Fruit fly (Drosophila melanogaster) whole organism, embryonic: ENCODE measurements around the gene CG34297.

Experiments used
- BtbVII ChIP-seq: fragments of 200-800 bp; sonication (Bioruptor generic); optimal IDR thresholded peaks from 3 replicates; lab custom pipeline; 2017; ENCODE audit warnings: missing biosample characterization, mild to moderate bottlenecking, missing genetic modification characterization
- CG10366 ChIP-seq: fragments of 200-800 bp; sonication (Bioruptor generic); IDR thresholded peaks from 2 replicates; pipeline ENCODE4 v1.3.6; 2022; ENCODE audit warnings: missing biosample characterization, missing genetic modification characterization
- CG11504 ChIP-seq: fragments of 200-800 bp; sonication (Bioruptor generic); optimal IDR thresholded peaks from 3 replicates; lab custom pipeline; 2019; ENCODE audit warnings: missing biosample characterization, mild to moderate bottlenecking, missing genetic modification characterization, moderate library complexity
- CG11696 ChIP-seq: fragments of 200-800 bp; sonication (Bioruptor generic); IDR thresholded peaks from 2 replicates; pipeline ENCODE4 v1.3.6; 2022; ENCODE audit warnings: missing biosample characterization, missing genetic modification characterization
- CG14014 ChIP-seq: fragments of 200-800 bp; sonication (Bioruptor generic); IDR thresholded peaks from 2 replicates; pipeline ENCODE4 v1.3.6; 2022; ENCODE audit warnings: missing biosample characterization, missing genetic modification characterization
- CG14050 ChIP-seq: fragments of 200-800 bp; sonication (Bioruptor generic); IDR thresholded peaks from 3 replicates; pipeline ENCODE4 v1.3.6; 2022; ENCODE audit warnings: missing biosample characterization, missing genetic modification characterization
- CG14860 ChIP-seq: fragments of 200-800 bp; sonication (Bioruptor generic); IDR thresholded peaks from 3 replicates; pipeline ENCODE4 v1.3.6; 2022; ENCODE audit warnings: missing biosample characterization, missing genetic modification characterization; ENCODE audit not compliant: partially characterized antibody
- CG1603 ChIP-seq: fragments of 200-800 bp; sonication (Bioruptor generic); optimal IDR thresholded peaks from 2 replicates; lab custom pipeline; 2019; ENCODE audit warnings: missing biosample characterization, mild to moderate bottlenecking, missing genetic modification characterization, moderate library complexity
- CG3281 ChIP-seq: fragments of 200-800 bp; sonication (Bioruptor generic); optimal IDR thresholded peaks from 3 replicates; lab custom pipeline; 2017; ENCODE audit warnings: missing biosample characterization, mild to moderate bottlenecking, missing genetic modification characterization
- CG3726 ChIP-seq: fragments of 200-800 bp; sonication (Bioruptor generic); IDR thresholded peaks from 3 replicates; pipeline ENCODE4, ENCODE4 v1.3.6; 2022; ENCODE audit warnings: missing biosample characterization, missing genetic modification characterization
- CG4404 ChIP-seq: fragments of 200-800 bp; sonication (Bioruptor generic); IDR thresholded peaks from 2 replicates; pipeline ENCODE4 v1.3.6; 2022; ENCODE audit warnings: missing biosample characterization, missing genetic modification characterization
- CG4707 ChIP-seq: fragments of 200-800 bp; sonication (Bioruptor generic); optimal IDR thresholded peaks from 2 replicates; lab custom pipeline; 2018; ENCODE audit warnings: missing biosample characterization, mild to moderate bottlenecking, missing genetic modification characterization, moderate library complexity
- CG6254 ChIP-seq: fragments of 200-800 bp; sonication (Bioruptor generic); optimal IDR thresholded peaks from 3 replicates; lab custom pipeline; 2017; ENCODE audit warnings: mild to moderate bottlenecking, missing biosample characterization, missing genetic modification reagents, missing genetic modification characterization
- CG7928 ChIP-seq: fragments of 200-800 bp; sonication (Bioruptor generic); optimal IDR thresholded peaks from 2 replicates; lab custom pipeline; 2017; ENCODE audit warnings: missing biosample characterization, mild to moderate bottlenecking, missing genetic modification characterization
- CG7987 ChIP-seq: fragments of 200-800 bp; sonication (Bioruptor generic); optimal IDR thresholded peaks from 2 replicates; lab custom pipeline; 2018; ENCODE audit warnings: missing biosample characterization, mild to moderate bottlenecking, missing genetic modification characterization, moderate library complexity
- CG9817 ChIP-seq: fragments of 200-800 bp; sonication (Bioruptor generic); optimal IDR thresholded peaks from 2 replicates; lab custom pipeline; 2018; ENCODE audit warnings: missing biosample characterization, mild to moderate bottlenecking, missing genetic modification characterization, moderate library complexity
- CTCF ChIP-seq: fragments of 200-800 bp; sonication (Bioruptor generic); optimal IDR thresholded peaks from 2 replicates; lab custom pipeline; 2017; ENCODE audit warnings: missing biosample characterization, mild to moderate bottlenecking, missing genetic modification characterization, moderate library complexity
- CrebB ChIP-seq: fragments of 200-800 bp; sonication (Bioruptor generic); optimal IDR thresholded peaks from 3 replicates; lab custom pipeline; 2018; ENCODE audit warnings: missing biosample characterization, mild to moderate bottlenecking, missing genetic modification characterization
- Dek ChIP-seq: fragments of 200-800 bp; sonication (Bioruptor generic); optimal IDR thresholded peaks from 3 replicates; lab custom pipeline; 2019; ENCODE audit warnings: missing biosample characterization, mild to moderate bottlenecking, missing genetic modification characterization, moderate library complexity
- Hsf ChIP-seq: fragments of 200-800 bp; sonication (Bioruptor generic); optimal IDR thresholded peaks from 3 replicates; lab custom pipeline; 2016; ENCODE audit warnings: missing biosample characterization, missing genetic modification characterization
- MTF-1 ChIP-seq: fragments of 200-800 bp; sonication (Bioruptor generic); optimal IDR thresholded peaks from 2 replicates; lab custom pipeline; 2018; ENCODE audit warnings: missing biosample characterization, mild to moderate bottlenecking, missing genetic modification characterization, borderline replicate concordance
- Mes4 ChIP-seq: fragments of 200-800 bp; sonication (Bioruptor generic); optimal IDR thresholded peaks from 2 replicates; lab custom pipeline; 2016; ENCODE audit warnings: missing biosample characterization, missing genetic modification characterization
- Nf-YA ChIP-seq: fragments of 200-800 bp; sonication (Bioruptor generic); IDR thresholded peaks from 2 replicates; pipeline ENCODE4 v1.3.6; 2022; ENCODE audit warnings: missing biosample characterization, missing genetic modification characterization
- Nf-YC ChIP-seq: fragments of 200-800 bp; optimal IDR thresholded peaks from 3 replicates; lab custom pipeline; 2019; ENCODE audit warnings: missing biosample characterization, mild to moderate bottlenecking, missing genetic modification characterization, moderate library complexity
- PHDP ChIP-seq: fragments of 200-800 bp; sonication (Bioruptor generic); optimal IDR thresholded peaks from 3 replicates; lab custom pipeline; 2018; ENCODE audit warnings: missing biosample characterization, mild to moderate bottlenecking, missing genetic modification characterization, moderate library complexity
- Ssrp ChIP-seq: fragments of 200-800 bp; sonication (Bioruptor generic); optimal IDR thresholded peaks from 2 replicates; lab custom pipeline; 2018; ENCODE audit warnings: missing biosample characterization, mild to moderate bottlenecking, missing genetic modification characterization, moderate library complexity
- Usf ChIP-seq: fragments of 200-800 bp; sonication (Bioruptor generic); optimal IDR thresholded peaks from 2 replicates; lab custom pipeline; 2017; ENCODE audit warnings: missing genotype, missing biosample characterization, missing genetic modification characterization
- al ChIP-seq: fragments of 200-800 bp; sonication (Bioruptor generic); IDR thresholded peaks from 2 replicates; pipeline ENCODE4 v1.3.6; 2022; ENCODE audit warnings: missing biosample characterization, missing genetic modification characterization
- bsh ChIP-seq, 2 experiments: fragments of 200-800 bp; sonication (Bioruptor generic); optimal IDR thresholded peaks; 2 replicates each; lab custom pipeline; 2017 to 2018; ENCODE audit warnings: mild to moderate bottlenecking in 2 of 2, missing biosample characterization in 2 of 2, missing genetic modification characterization in 2 of 2, moderate library complexity in 1 of 2
- cato ChIP-seq: fragments of 200-800 bp; sonication (Bioruptor generic); optimal IDR thresholded peaks from 2 replicates; lab custom pipeline; 2016; ENCODE audit warnings: missing biosample characterization, missing genetic modification characterization, borderline replicate concordance
- danr ChIP-seq: fragments of 200-800 bp; sonication (Bioruptor generic); IDR thresholded peaks from 2 replicates; pipeline ENCODE4 v1.3.6; 2022; ENCODE audit warnings: missing biosample characterization, missing genetic modification characterization
- dimm ChIP-seq: fragments of 200-800 bp; sonication (Bioruptor generic); IDR thresholded peaks from 2 replicates; pipeline ENCODE4 v1.3.6; 2022; ENCODE audit warnings: missing biosample characterization, missing genetic modification characterization
- dm ChIP-seq: fragments of 200-800 bp; sonication (Bioruptor generic); optimal IDR thresholded peaks from 3 replicates; lab custom pipeline; 2016; ENCODE audit warnings: missing biosample characterization, missing genetic modification characterization
- dysf ChIP-seq: fragments of 200-800 bp; sonication (Bioruptor generic); IDR thresholded peaks from 3 replicates; pipeline ENCODE4 v1.3.6; 2022; ENCODE audit warnings: missing biosample characterization, missing genetic modification characterization
- en ChIP-seq: fragments of 200-800 bp; sonication (Bioruptor generic); optimal IDR thresholded peaks from 2 replicates; lab custom pipeline; 2016; ENCODE audit warnings: missing biosample characterization, missing genetic modification characterization
- exex ChIP-seq: fragments of 200-800 bp; sonication (Bioruptor generic); optimal IDR thresholded peaks from 4 replicates; lab custom pipeline; 2018; ENCODE audit warnings: missing biosample characterization, mild to moderate bottlenecking, missing genetic modification characterization, moderate library complexity
- gce ChIP-seq: fragments of 200-800 bp; sonication (Bioruptor generic); IDR thresholded peaks from 3 replicates; pipeline ENCODE4 v1.3.6; 2022; ENCODE audit warnings: missing biosample characterization, missing genetic modification characterization
- knrl ChIP-seq: fragments of 200-800 bp; sonication (Bioruptor generic); IDR thresholded peaks from 3 replicates; pipeline ENCODE4 v1.3.6; 2022; ENCODE audit warnings: missing biosample characterization, missing genetic modification characterization; ENCODE audit not compliant: partially characterized antibody
- mld ChIP-seq: fragments of 200-800 bp; sonication (Bioruptor generic); IDR thresholded peaks from 3 replicates; pipeline ENCODE4 v1.3.6; 2022; ENCODE audit warnings: missing biosample characterization, missing genetic modification characterization; ENCODE audit not compliant: partially characterized antibody
- nerfin-2 ChIP-seq: fragments of 200-800 bp; sonication (Bioruptor generic); IDR thresholded peaks from 2 replicates; pipeline ENCODE4 v1.3.6; 2022; ENCODE audit warnings: missing biosample characterization, missing genetic modification characterization; ENCODE audit not compliant: partially characterized antibody
- nmo ChIP-seq: fragments of 200-800 bp; sonication (Bioruptor generic); optimal IDR thresholded peaks from 2 replicates; lab custom pipeline; 2018; ENCODE audit warnings: missing biosample characterization, mild to moderate bottlenecking, missing genetic modification characterization, moderate library complexity
- pros ChIP-seq: fragments of 200-800 bp; sonication (Bioruptor generic); optimal IDR thresholded peaks from 3 replicates; lab custom pipeline; 2019; ENCODE audit warnings: missing biosample characterization, mild to moderate bottlenecking, missing genetic modification characterization, moderate library complexity
- scrt ChIP-seq: fragments of 200-800 bp; sonication (Bioruptor generic); optimal IDR thresholded peaks from 2 replicates; lab custom pipeline; 2018; ENCODE audit warnings: missing biosample characterization, mild to moderate bottlenecking, missing genetic modification characterization, moderate library complexity
- sens ChIP-seq: fragments of 200-800 bp; sonication (Bioruptor generic); peaks from one replicate; lab custom pipeline; 2016; ENCODE audit warnings: missing biosample characterization, missing genetic modification characterization
- sna ChIP-seq: fragments of 200-800 bp; sonication (Bioruptor generic); IDR thresholded peaks from 2 replicates; pipeline ENCODE4 v1.3.6; 2022; ENCODE audit warnings: missing biosample characterization, missing genetic modification characterization; ENCODE audit not compliant: partially characterized antibody
- sug ChIP-seq: fragments of 200-800 bp; optimal IDR thresholded peaks from 2 replicates; lab custom pipeline; 2019; ENCODE audit warnings: missing biosample characterization, mild to moderate bottlenecking, missing genetic modification characterization, moderate library complexity
- tgo ChIP-seq: fragments of 200-800 bp; sonication (Bioruptor generic); IDR thresholded peaks from 3 replicates; pipeline ENCODE4 v1.3.6; 2022; ENCODE audit warnings: missing biosample characterization, missing genetic modification characterization
- wor ChIP-seq: fragments of 200-800 bp; sonication (Bioruptor generic); IDR thresholded peaks from 2 replicates; pipeline ENCODE4 v1.3.6; 2022; ENCODE audit warnings: missing biosample characterization, missing genetic modification characterization

Gene CG34297

dm6 chr3R:6747907-6748306 lies at the start of gene CG34297:
Gene CG34297, minus strand, starts transcription at chr3R:6748007.
- TF ChIP-seq BtbVII (GFP tag; lab: Kevin White, UChicago) (no peak), sens (GFP tag; lab: Kevin White, UChicago) (peak; percentile 56)

DNA sequence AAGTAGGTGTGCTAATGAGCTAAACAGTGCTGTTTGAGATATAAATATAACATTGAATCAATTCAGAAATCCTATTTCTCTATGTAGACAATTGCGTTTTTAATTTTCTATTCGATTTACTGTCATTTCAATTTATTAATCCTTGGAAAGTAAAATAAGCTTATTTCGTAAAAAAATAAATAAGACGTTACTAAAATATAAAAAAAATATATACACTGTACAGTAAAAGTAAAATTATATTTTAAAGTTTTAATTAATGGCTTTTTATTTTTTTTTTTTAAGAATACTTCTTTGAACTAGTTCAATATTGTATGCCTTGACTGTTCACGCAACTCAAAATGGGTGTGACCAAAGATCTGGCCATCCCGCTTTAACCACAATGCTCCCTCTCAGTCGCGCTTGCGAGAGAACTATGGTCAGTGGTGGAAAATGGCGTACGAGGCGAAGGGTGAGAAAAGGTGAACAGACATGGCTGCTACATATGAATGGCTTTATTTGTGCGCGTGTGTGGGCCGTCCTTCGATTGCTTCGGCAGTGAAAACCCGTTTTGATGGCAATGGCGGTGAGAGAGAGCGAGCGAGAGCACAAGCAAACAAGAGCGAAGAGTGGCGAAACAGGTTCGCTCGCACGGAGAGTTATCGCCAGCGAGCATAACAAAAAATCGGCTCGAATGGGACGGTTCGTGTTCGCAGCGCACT lies 43.5 kb upstream of the CG34297 start, which contains the start of gene Dfd:
Gene Dfd, plus strand, starts transcription at position 648 of the 698 bp plus-strand sequence.
- TF ChIP-seq cato = no peak
- TF ChIP-seq Mes4 (GFP tag; lab: Kevin White, UChicago) = no peak
- no peak for TF ChIP-seq sug (tag; lab: Kevin White, UChicago)
- TF ChIP-seq sna (GFP tag; lab: Robert Waterston, UW) = no peak
- TF ChIP-seq exex (tag; lab: Kevin White, UChicago) = no peak
- TF ChIP-seq dysf (GFP tag; lab: Robert Waterston, UW) = peak; percentile 60; the same call in 2 of the 3 replicates
- no peak for TF ChIP-seq CG4707 (GFP tag; lab: Kevin White, UChicago)
- TF ChIP-seq pros = peak; percentile 15
- no peak for TF ChIP-seq CG7928 (GFP tag; lab: Kevin White, UChicago)
- no peak for TF ChIP-seq CG4404 (GFP tag; lab: Robert Waterston, UW)
- TF ChIP-seq scrt = no peak
- no peak for TF ChIP-seq CG1603
- TF ChIP-seq wor (GFP tag; lab: Robert Waterston, UW) = no peak
- TF ChIP-seq tgo (GFP tag; lab: Robert Waterston, UW) = peak; percentile 61; the same call in 2 of the 3 replicates
- peak; percentile 56 for TF ChIP-seq Nf-YA (GFP tag; lab: Robert Waterston, UW)
- peak; percentile 66 for TF ChIP-seq nmo (GFP tag; lab: Kevin White, UChicago)
- no peak for TF ChIP-seq Dek (tag; lab: Kevin White, UChicago)
- no peak for TF ChIP-seq MTF-1
- no peak for TF ChIP-seq en (GFP tag; lab: Kevin White, UChicago)
- TF ChIP-seq nerfin-2 (GFP tag; lab: Robert Waterston, UW) = no peak
- TF ChIP-seq gce (GFP tag; lab: Robert Waterston, UW) = no peak
- peak; percentile 99 for TF ChIP-seq Nf-YC (tag; lab: Kevin White, UChicago)
- no peak for TF ChIP-seq CG14014 (GFP tag; lab: Robert Waterston, UW)
- TF ChIP-seq danr (GFP tag; lab: Robert Waterston, UW) = no peak
- TF ChIP-seq CG9817 (tag; lab: Kevin White, UChicago) = no peak
- TF ChIP-seq CG7987 (GFP tag; lab: Kevin White, UChicago) = no peak
- TF ChIP-seq CTCF (GFP tag; lab: Kevin White, UChicago) = no peak
- peak; percentile 8 for TF ChIP-seq CrebB (tag; lab: Kevin White, UChicago)
- no peak for TF ChIP-seq dm (GFP tag; lab: Kevin White, UChicago)
- no peak for TF ChIP-seq bsh (GFP tag; optimal IDR thresholded peaks at IDR 0.05; lab: Kevin White, UChicago)
- TF ChIP-seq CG3726 (GFP tag; lab: Robert Waterston, UW) = no peak
- TF ChIP-seq Usf (GFP tag; lab: Kevin White, UChicago) = peak; percentile 16
- TF ChIP-seq dimm = no peak
- no peak for TF ChIP-seq PHDP
- TF ChIP-seq CG14860 (GFP tag; lab: Robert Waterston, UW) = no peak
- no peak for TF ChIP-seq CG11504
- no peak for TF ChIP-seq Ssrp (tag; lab: Kevin White, UChicago)
- TF ChIP-seq al (GFP tag; lab: Robert Waterston, UW) = no peak
- no peak; the same call in 2 of the 3 replicates for TF ChIP-seq mld (GFP tag; lab: Robert Waterston, UW)
- TF ChIP-seq CG14050 (GFP tag; lab: Robert Waterston, UW) = no peak
- no peak for TF ChIP-seq CG3281 (GFP tag; lab: Kevin White, UChicago)
- peak; percentile 0 for TF ChIP-seq CG6254 (GFP tag; lab: Kevin White, UChicago)
- no peak; the same call in 1 of the 2 replicates for TF ChIP-seq CG10366 (GFP tag; lab: Robert Waterston, UW)
- TF ChIP-seq Hsf = no peak
- TF ChIP-seq CG11696 = 0 out of 2 replicates have a peak, but pooled peaks have one; percentile 59
- TF ChIP-seq knrl (GFP tag; lab: Robert Waterston, UW) = 0 out of 3 replicates have a peak, but pooled peaks have one; percentile 41
